Worm (Caenorhabditis elegans) whole organism, early embryonic: Measurements from ENCODE around the gene C50A2.3.

Experiments
- B0310.2 ChIP-seq: sonication (generic microtip); optimal IDR thresholded peaks from 2 replicates; lab custom pipeline; 2016; ENCODE audit warnings: mild to moderate bottlenecking, missing genetic modification characterization, missing compliant biosample characterization
- F13C5.2 ChIP-seq: sonication (generic microtip); optimal IDR thresholded peaks from 2 replicates; lab custom pipeline; 2017; ENCODE audit warnings: mild to moderate bottlenecking, missing genetic modification characterization, inconsistent platforms, missing compliant biosample characterization
- aly-1 ChIP-seq: sonication (generic microtip); optimal IDR thresholded peaks from 2 replicates; lab custom pipeline; 2016; ENCODE audit warnings: missing genetic modification characterization, missing compliant biosample characterization
- ama-1 ChIP-seq: fragments of 150-350 bp; optimal IDR thresholded peaks from 2 replicates; lab custom pipeline; 2014
- ceh-13 ChIP-seq: fragments of 200-800 bp; sonication (Bioruptor generic); optimal IDR thresholded peaks from 2 replicates; lab custom pipeline; 2018; ENCODE audit warnings: mild to moderate bottlenecking, missing genetic modification characterization, missing compliant biosample characterization
- ceh-36 ChIP-seq: sonication (generic microtip); optimal IDR thresholded peaks from 2 replicates; lab custom pipeline; 2016; ENCODE audit warnings: missing genetic modification characterization, inconsistent platforms, missing compliant biosample characterization
- ets-7 ChIP-seq: sonication (generic microtip); optimal IDR thresholded peaks from 2 replicates; lab custom pipeline; 2016; ENCODE audit warnings: missing genotype, missing genetic modification characterization, missing compliant biosample characterization
- flt-1 ChIP-seq: fragments of 200-800 bp; sonication (Bioruptor generic); IDR thresholded peaks from 2 replicates; pipeline ENCODE4 v1.3.6; 2022; ENCODE audit warnings: missing genetic modification characterization, missing compliant biosample characterization
- hmbx-1 ChIP-seq: sonication (generic microtip); optimal IDR thresholded peaks from 2 replicates; lab custom pipeline; 2016; ENCODE audit warnings: mild to moderate bottlenecking, missing genetic modification characterization, missing compliant biosample characterization
- hmg-4 ChIP-seq: fragments of 200-800 bp; sonication (Bioruptor generic); optimal IDR thresholded peaks from 2 replicates; lab custom pipeline; 2018; ENCODE audit warnings: mild to moderate bottlenecking, missing genetic modification characterization, missing compliant biosample characterization
- hnd-1 ChIP-seq: sonication (generic microtip); optimal IDR thresholded peaks from 2 replicates; lab custom pipeline; 2016; ENCODE audit warnings: missing genetic modification characterization, missing compliant biosample characterization
- pes-1 ChIP-seq: fragments of 200-800 bp; sonication (Bioruptor generic); IDR thresholded peaks from 2 replicates; pipeline ENCODE4 v1.3.6; 2022; ENCODE audit warnings: missing genetic modification reagents, missing genetic modification characterization, missing compliant biosample characterization
- scrt-1 ChIP-seq: fragments of 200-800 bp; sonication (Bioruptor generic); IDR thresholded peaks from 2 replicates; pipeline ENCODE4 v1.3.6; 2022; ENCODE audit warnings: missing genetic modification characterization, missing compliant biosample characterization
- sea-1 ChIP-seq: fragments of 200-800 bp; sonication (Bioruptor generic); conservative IDR thresholded peaks from 2 replicates; pipeline ENCODE4 v1.3.6; 2022; ENCODE audit warnings: missing genetic modification characterization, missing compliant biosample characterization
- tbx-11 ChIP-seq: fragments of 200-800 bp; sonication (Bioruptor generic); IDR thresholded peaks from 2 replicates; pipeline ENCODE4 v1.3.6; 2022; ENCODE audit warnings: missing genetic modification characterization, missing compliant biosample characterization
- tbx-37 ChIP-seq: fragments of 200-800 bp; sonication (Bioruptor generic); conservative IDR thresholded peaks from 2 replicates; pipeline ENCODE4 v1.3.6; 2022; ENCODE audit warnings: missing genetic modification reagents, missing genetic modification characterization, missing compliant biosample characterization
- tra-4 ChIP-seq: sonication (generic microtip); optimal IDR thresholded peaks from 2 replicates; lab custom pipeline; 2017; ENCODE audit warnings: missing genetic modification characterization, missing compliant biosample characterization

Gene C50A2.3

ce11 chrIV:1174411-1174810 lies 16.6 kb upstream of the C50A2.3 start:
- no peak for TF ChIP-seq F13C5.2 (tag; lab: Kevin White, UChicago)
- TF ChIP-seq B0310.2 (tag; lab: Kevin White, UChicago) = no peak
- no peak for TF ChIP-seq sea-1 (GFP tag; lab: Robert Waterston, UW)
- TF ChIP-seq tbx-11 = no peak
- TF ChIP-seq tbx-37 = no peak
- TF ChIP-seq ets-7 (tag; lab: Kevin White, UChicago) = no peak
- TF ChIP-seq ceh-13 (GFP tag; lab: Kevin White, UChicago) = no peak
- no peak for TF ChIP-seq flt-1 (GFP tag; lab: Robert Waterston, UW)
- no peak for TF ChIP-seq ceh-36 (tag; lab: Kevin White, UChicago)
- TF ChIP-seq hnd-1 (tag; lab: Kevin White, UChicago) = no peak
- TF ChIP-seq pes-1 = no peak
- TF ChIP-seq hmbx-1 (tag; lab: Kevin White, UChicago) = no peak
- no peak for TF ChIP-seq hmg-4

ce11 chrIV:1170408-1170807 lies 12.6 kb upstream of the C50A2.3 start, which contains the start of gene cec-2:
TSS of gene cec-2 (plus strand) at chrIV:1170708.
- TF ChIP-seq sea-1 (GFP tag; lab: Robert Waterston, UW) (no peak), scrt-1 (GFP tag; lab: Robert Waterston, UW) (no peak), hnd-1 (tag; lab: Kevin White, UChicago) (no peak), ama-1 (lab: Kevin White, UChicago) (no peak), ets-7 (tag; lab: Kevin White, UChicago) (no peak), flt-1 (GFP tag; lab: Robert Waterston, UW) (no peak), B0310.2 (tag; lab: Kevin White, UChicago) (no peak), tra-4 (tag; lab: Kevin White, UChicago) (no peak), hmg-4 (no peak), aly-1 (no peak), pes-1 (no peak), tbx-11 (no peak), ceh-13 (GFP tag; lab: Kevin White, UChicago) (no peak), tbx-37 (no peak), ceh-36 (tag; lab: Kevin White, UChicago) (no peak), F13C5.2 (tag; lab: Kevin White, UChicago) (no peak), hmbx-1 (tag; lab: Kevin White, UChicago) (no peak)

ce11 chrIV:1168311-1168965 lies 10.6 kb upstream of the C50A2.3 start:
- TF ChIP-seq ceh-36 (tag; lab: Kevin White, UChicago) (no peak), F13C5.2 (tag; lab: Kevin White, UChicago) (peak; percentile 36)

ce11 chrIV:1167352-1167751 lies 9.5 kb upstream of the C50A2.3 start:
- TF ChIP-seq hmbx-1 (tag; lab: Kevin White, UChicago) (no peak), scrt-1 (GFP tag; lab: Robert Waterston, UW) (no peak), sea-1 (GFP tag; lab: Robert Waterston, UW) (no peak), B0310.2 (tag; lab: Kevin White, UChicago) (no peak), tbx-37 (no peak), ets-7 (tag; lab: Kevin White, UChicago) (no peak), ceh-13 (GFP tag; lab: Kevin White, UChicago) (no peak), ceh-36 (tag; lab: Kevin White, UChicago) (no peak), tbx-11 (no peak), ama-1 (lab: Kevin White, UChicago) (no peak), hmg-4 (no peak), flt-1 (GFP tag; lab: Robert Waterston, UW) (no peak), hnd-1 (tag; lab: Kevin White, UChicago) (no peak)

ce11 chrIV:1163126-1163525 lies 5.3 kb upstream of the C50A2.3 start, which contains the start of gene C50A2.7:
TSS of gene C50A2.7 (plus strand) at chrIV:1163426.
- TF ChIP-seq tbx-11 (no peak), ets-7 (tag; lab: Kevin White, UChicago) (no peak), sea-1 (GFP tag; lab: Robert Waterston, UW) (no peak), B0310.2 (tag; lab: Kevin White, UChicago) (no peak), pes-1 (no peak)

ce11 chrIV:1160386-1160785 lies 2.6 kb upstream of the C50A2.3 start, which contains the start of gene ets-8:
TSS of gene ets-8 (minus strand) at chrIV:1160486.
- TF ChIP-seq flt-1 (GFP tag; lab: Robert Waterston, UW) = no peak
- no peak for TF ChIP-seq tbx-37
- no peak for TF ChIP-seq tbx-11
- no peak for TF ChIP-seq sea-1 (GFP tag; lab: Robert Waterston, UW)
- TF ChIP-seq pes-1 = no peak
- TF ChIP-seq ceh-13 (GFP tag; lab: Kevin White, UChicago) = no peak
- TF ChIP-seq ceh-36 (tag; lab: Kevin White, UChicago) = no peak
- no peak for TF ChIP-seq hmg-4
- TF ChIP-seq scrt-1 (GFP tag; lab: Robert Waterston, UW) = no peak
- TF ChIP-seq aly-1 = no peak
- TF ChIP-seq ets-7 (tag; lab: Kevin White, UChicago) = no peak
- TF ChIP-seq hmbx-1 (tag; lab: Kevin White, UChicago) = no peak
- TF ChIP-seq F13C5.2 (tag; lab: Kevin White, UChicago) = no peak
- TF ChIP-seq tra-4 (tag; lab: Kevin White, UChicago) = no peak
- no peak for TF ChIP-seq hnd-1 (tag; lab: Kevin White, UChicago)
- TF ChIP-seq ama-1 (lab: Kevin White, UChicago) = no peak
- no peak for TF ChIP-seq B0310.2 (tag; lab: Kevin White, UChicago)

- TF ChIP-seq ama-1 (lab: Kevin White, UChicago) (no peak), hmg-4 (no peak), ceh-13 (GFP tag; lab: Kevin White, UChicago) (no peak), tra-4 (tag; lab: Kevin White, UChicago) (no peak), flt-1 (GFP tag; lab: Robert Waterston, UW) (no peak), sea-1 (GFP tag; lab: Robert Waterston, UW) (no peak), scrt-1 (GFP tag; lab: Robert Waterston, UW) (no peak), hnd-1 (tag; lab: Kevin White, UChicago) (no peak), aly-1 (no peak)
These were observed 2.6 kb downstream of the C50A2.3 start for ce11 chrIV:1155206-1155605.
